Worm (Caenorhabditis elegans) whole organism, L4/young adult: ENCODE measurements around the gene snap-29.

Experiments
- W03F9.2 ChIP-seq: fragments of 150-350 bp; optimal IDR thresholded peaks from 2 replicates; lab custom pipeline; 2014; ENCODE audit warnings: missing biosample characterization, missing genetic modification characterization
- dao-5 ChIP-seq: sonication (generic microtip); optimal IDR thresholded peaks from 2 replicates; lab custom pipeline; 2016; ENCODE audit warnings: missing genotype, missing genetic modification characterization, moderate library complexity, missing compliant biosample characterization
- him-1 ChIP-seq: sonication (generic microtip); optimal IDR thresholded peaks from 2 replicates; lab custom pipeline; 2016; ENCODE audit warnings: missing genotype, missing genetic modification reagents, missing genetic modification characterization, missing compliant biosample characterization

ce11 chrIII:8795595-8796141, 19.6 kb downstream of the snap-29 start:
- TF ChIP-seq him-1 (tag; lab: Kevin White, UChicago), result peak; percentile 96
- TF ChIP-seq W03F9.2 (tag; lab: Kevin White, UChicago), result peak; percentile 86
- TF ChIP-seq dao-5 (tag; lab: Kevin White, UChicago), result peak; percentile 46
